Worm (Caenorhabditis elegans) whole organism, early embryonic: ENCODE data around the gene C09G12.5.

Experiments used
- B0310.2 ChIP-seq: sonication (generic microtip); optimal IDR thresholded peaks from 2 replicates; lab custom pipeline; 2016; ENCODE audit warnings: mild to moderate bottlenecking, missing genetic modification characterization, missing compliant biosample characterization
- ama-1 ChIP-seq: fragments of 150-350 bp; optimal IDR thresholded peaks from 2 replicates; lab custom pipeline; 2014
- ceh-13 ChIP-seq: fragments of 200-800 bp; sonication (Bioruptor generic); optimal IDR thresholded peaks from 2 replicates; lab custom pipeline; 2018; ENCODE audit warnings: mild to moderate bottlenecking, missing genetic modification characterization, missing compliant biosample characterization
- flt-1 ChIP-seq: fragments of 200-800 bp; sonication (Bioruptor generic); IDR thresholded peaks from 2 replicates; pipeline ENCODE4 v1.3.6; 2022; ENCODE audit warnings: missing genetic modification characterization, missing compliant biosample characterization
- hmbx-1 ChIP-seq: sonication (generic microtip); optimal IDR thresholded peaks from 2 replicates; lab custom pipeline; 2016; ENCODE audit warnings: mild to moderate bottlenecking, missing genetic modification characterization, missing compliant biosample characterization
- hmg-4 ChIP-seq: fragments of 200-800 bp; sonication (Bioruptor generic); optimal IDR thresholded peaks from 2 replicates; lab custom pipeline; 2018; ENCODE audit warnings: mild to moderate bottlenecking, missing genetic modification characterization, missing compliant biosample characterization
- hnd-1 ChIP-seq: sonication (generic microtip); optimal IDR thresholded peaks from 2 replicates; lab custom pipeline; 2016; ENCODE audit warnings: missing genetic modification characterization, missing compliant biosample characterization
- scrt-1 ChIP-seq: fragments of 200-800 bp; sonication (Bioruptor generic); IDR thresholded peaks from 2 replicates; pipeline ENCODE4 v1.3.6; 2022; ENCODE audit warnings: missing genetic modification characterization, missing compliant biosample characterization
- tbx-37 ChIP-seq: fragments of 200-800 bp; sonication (Bioruptor generic); conservative IDR thresholded peaks from 2 replicates; pipeline ENCODE4 v1.3.6; 2022; ENCODE audit warnings: missing genetic modification reagents, missing genetic modification characterization, missing compliant biosample characterization

DNA sequence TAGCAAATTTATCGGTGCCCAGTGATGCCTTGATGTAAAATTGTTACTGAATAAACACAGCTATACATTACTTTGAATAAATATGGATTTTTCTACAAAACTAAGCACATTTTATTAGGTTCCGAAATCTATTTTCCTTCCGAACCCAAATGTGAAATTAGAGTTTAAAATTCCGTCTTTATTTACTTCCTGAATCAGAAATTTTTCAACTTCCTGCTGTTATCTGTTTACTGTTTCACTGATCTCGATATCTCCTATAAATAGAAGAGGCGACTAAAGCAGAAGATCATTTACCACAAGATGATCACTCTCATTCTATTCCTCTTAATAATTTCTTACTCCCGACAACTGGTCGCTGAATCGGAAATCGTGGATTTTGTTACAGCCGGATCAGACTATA is 9.4 kb upstream of the C09G12.5 start, which contains the start of gene F58E2.2:
- no peak for TF ChIP-seq ama-1 (lab: Kevin White, UChicago)
- no peak for TF ChIP-seq B0310.2
- TF ChIP-seq flt-1 (GFP tag; lab: Robert Waterston, UW): no peak
- TF ChIP-seq hmbx-1 (tag; lab: Kevin White, UChicago): no peak
- no peak for TF ChIP-seq tbx-37 (GFP tag; lab: Robert Waterston, UW)
- no peak for TF ChIP-seq scrt-1 (GFP tag; lab: Robert Waterston, UW)
- TF ChIP-seq hnd-1 (tag; lab: Kevin White, UChicago): no peak
- no peak for TF ChIP-seq ceh-13 (GFP tag; lab: Kevin White, UChicago)
- TF ChIP-seq hmg-4 (GFP tag; lab: Kevin White, UChicago): no peak
